Worm (Caenorhabditis elegans): ENCODE data around the gene F52C6.4.

F52C6.4 gene

ce11 chrII:1922665-1923187 is at the start of gene F52C6.4, which contains the start of gene bath-2:
F52C6.4 (plus strand) TSS chrII:1923137.
bath-2 (minus strand) TSS chrII:1922765.
- TF ChIP-seq hmg-4 (GFP tag; optimal IDR thresholded peaks at IDR 0.05) (no peak), tbx-11 (GFP tag; IDR thresholded peaks at IDR 0.05) (no peak), pes-1 (GFP tag; IDR thresholded peaks at IDR 0.05) (no peak), flt-1 (GFP tag; IDR thresholded peaks at IDR 0.05) (no peak), hmbx-1 (tag; optimal IDR thresholded peaks at IDR 0.05) (no peak), ama-1 (optimal IDR thresholded peaks at IDR 0.05) (no peak), ets-7 (tag; optimal IDR thresholded peaks at IDR 0.05) (no peak), tra-4 (tag; optimal IDR thresholded peaks at IDR 0.05) (no peak), sea-1 (GFP tag; conservative IDR thresholded peaks at IDR 0.05) (no peak), hnd-1 (tag; optimal IDR thresholded peaks at IDR 0.05) (no peak), F13C5.2 (tag; optimal IDR thresholded peaks at IDR 0.05) (no peak)

ce11 chrII:1875658-1876057 is 47.3 kb upstream of the F52C6.4 start, which contains the start of gene math-13:
math-13 (plus strand) TSS chrII:1875958.
- no peak for TF ChIP-seq hnd-1 (tag; optimal IDR thresholded peaks at IDR 0.05)
- TF ChIP-seq flt-1 (GFP tag; IDR thresholded peaks at IDR 0.05), result no peak
- TF ChIP-seq B0310.2 (tag; optimal IDR thresholded peaks at IDR 0.05), result no peak
- no peak for TF ChIP-seq ceh-13 (GFP tag; optimal IDR thresholded peaks at IDR 0.05)
- no peak for TF ChIP-seq sea-1 (GFP tag; conservative IDR thresholded peaks at IDR 0.05)
- no peak for TF ChIP-seq aly-1 (tag; optimal IDR thresholded peaks at IDR 0.05)
- TF ChIP-seq F13C5.2 (tag; optimal IDR thresholded peaks at IDR 0.05), result no peak
- TF ChIP-seq scrt-1 (GFP tag; IDR thresholded peaks at IDR 0.05), result no peak
- no peak for TF ChIP-seq hmg-4 (GFP tag; optimal IDR thresholded peaks at IDR 0.05)
- TF ChIP-seq ceh-36 (tag; optimal IDR thresholded peaks at IDR 0.05), result no peak
- TF ChIP-seq ets-7 (tag; optimal IDR thresholded peaks at IDR 0.05), result no peak
- TF ChIP-seq tra-4 (tag; optimal IDR thresholded peaks at IDR 0.05), result no peak
- no peak for TF ChIP-seq ama-1 (optimal IDR thresholded peaks at IDR 0.05)
- no peak for TF ChIP-seq pes-1 (GFP tag; IDR thresholded peaks at IDR 0.05)
- no peak for TF ChIP-seq hmbx-1 (tag; optimal IDR thresholded peaks at IDR 0.05)
- TF ChIP-seq tbx-37 (GFP tag; conservative IDR thresholded peaks at IDR 0.05), result no peak
- no peak for TF ChIP-seq tbx-11 (GFP tag; IDR thresholded peaks at IDR 0.05)

ce11 chrII:1878663-1879062 is 44.3 kb upstream of the F52C6.4 start, which contains the start of gene math-16:
math-16 (minus strand) TSS chrII:1878763.
- TF ChIP-seq pes-1 (GFP tag; IDR thresholded peaks at IDR 0.05) (no peak), B0310.2 (tag; optimal IDR thresholded peaks at IDR 0.05) (no peak), ceh-13 (GFP tag; optimal IDR thresholded peaks at IDR 0.05) (no peak), hmg-4 (GFP tag; optimal IDR thresholded peaks at IDR 0.05) (no peak), sea-1 (GFP tag; conservative IDR thresholded peaks at IDR 0.05) (no peak), aly-1 (tag; optimal IDR thresholded peaks at IDR 0.05) (no peak), hmbx-1 (tag; optimal IDR thresholded peaks at IDR 0.05) (no peak), F13C5.2 (tag; optimal IDR thresholded peaks at IDR 0.05) (no peak), ets-7 (tag; optimal IDR thresholded peaks at IDR 0.05) (no peak), flt-1 (GFP tag; IDR thresholded peaks at IDR 0.05) (no peak), tbx-37 (GFP tag; conservative IDR thresholded peaks at IDR 0.05) (no peak), scrt-1 (GFP tag; IDR thresholded peaks at IDR 0.05) (no peak), tra-4 (tag; optimal IDR thresholded peaks at IDR 0.05) (no peak), ama-1 (optimal IDR thresholded peaks at IDR 0.05) (no peak), ceh-36 (tag; optimal IDR thresholded peaks at IDR 0.05) (no peak)

ce11 chrII:1882705-1883104 is 40.2 kb upstream of the F52C6.4 start, which contains the start of gene math-5:
math-5 (minus strand) TSS chrII:1882805.
- no peak for TF ChIP-seq ceh-13 (GFP tag; optimal IDR thresholded peaks at IDR 0.05)
- no peak for TF ChIP-seq hmbx-1 (tag; optimal IDR thresholded peaks at IDR 0.05)
- TF ChIP-seq hmg-4 (GFP tag; optimal IDR thresholded peaks at IDR 0.05), result no peak

- TF ChIP-seq ceh-13 (GFP tag; optimal IDR thresholded peaks at IDR 0.05) (no peak), pes-1 (GFP tag; IDR thresholded peaks at IDR 0.05) (no peak)
Observed at ce11 chrII:1884635-1885034, 38.3 kb upstream of the F52C6.4 start, which contains the start of gene math-6. math-6 (minus strand) TSS chrII:1884735.

ce11 chrII:1886379-1886778 is 36.6 kb upstream of the F52C6.4 start, which contains the start of gene math-7:
math-7 (minus strand) TSS chrII:1886479.
- TF ChIP-seq pes-1 (GFP tag; IDR thresholded peaks at IDR 0.05) (no peak), hmg-4 (GFP tag; optimal IDR thresholded peaks at IDR 0.05) (no peak), hmbx-1 (tag; optimal IDR thresholded peaks at IDR 0.05) (no peak)

ce11 chrII:1889071-1889470 is 33.9 kb upstream of the F52C6.4 start, which contains the start of gene math-8:
math-8 (minus strand) TSS chrII:1889171.
- no peak for TF ChIP-seq hnd-1 (tag; optimal IDR thresholded peaks at IDR 0.05)
- no peak for TF ChIP-seq ama-1 (optimal IDR thresholded peaks at IDR 0.05)
- no peak for TF ChIP-seq flt-1 (GFP tag; IDR thresholded peaks at IDR 0.05)
- no peak for TF ChIP-seq ceh-13 (GFP tag; optimal IDR thresholded peaks at IDR 0.05)
- no peak for TF ChIP-seq F13C5.2 (tag; optimal IDR thresholded peaks at IDR 0.05)
- no peak for TF ChIP-seq tbx-11 (GFP tag; IDR thresholded peaks at IDR 0.05)
- TF ChIP-seq hmg-4 (GFP tag; optimal IDR thresholded peaks at IDR 0.05), result no peak
- TF ChIP-seq ceh-36 (tag; optimal IDR thresholded peaks at IDR 0.05), result no peak
- TF ChIP-seq hmbx-1 (tag; optimal IDR thresholded peaks at IDR 0.05), result no peak
- TF ChIP-seq sea-1 (GFP tag; conservative IDR thresholded peaks at IDR 0.05), result no peak
- no peak for TF ChIP-seq pes-1 (GFP tag; IDR thresholded peaks at IDR 0.05)
- no peak for TF ChIP-seq ets-7 (tag; optimal IDR thresholded peaks at IDR 0.05)
- no peak for TF ChIP-seq aly-1 (tag; optimal IDR thresholded peaks at IDR 0.05)
- no peak for TF ChIP-seq tra-4 (tag; optimal IDR thresholded peaks at IDR 0.05)
- no peak for TF ChIP-seq B0310.2 (tag; optimal IDR thresholded peaks at IDR 0.05)
- TF ChIP-seq tbx-37 (GFP tag; conservative IDR thresholded peaks at IDR 0.05), result no peak
- no peak for TF ChIP-seq scrt-1 (GFP tag; IDR thresholded peaks at IDR 0.05)

- no peak for TF ChIP-seq ceh-13 (GFP tag; optimal IDR thresholded peaks at IDR 0.05)
- TF ChIP-seq tbx-37 (GFP tag; conservative IDR thresholded peaks at IDR 0.05), result no peak
- TF ChIP-seq ama-1 (optimal IDR thresholded peaks at IDR 0.05), result no peak
- no peak for TF ChIP-seq F13C5.2 (tag; optimal IDR thresholded peaks at IDR 0.05)
- no peak for TF ChIP-seq sea-1 (GFP tag; conservative IDR thresholded peaks at IDR 0.05)
- TF ChIP-seq tra-4 (tag; optimal IDR thresholded peaks at IDR 0.05), result no peak
- no peak for TF ChIP-seq flt-1 (GFP tag; IDR thresholded peaks at IDR 0.05)
- no peak for TF ChIP-seq aly-1 (tag; optimal IDR thresholded peaks at IDR 0.05)
- TF ChIP-seq pes-1 (GFP tag; IDR thresholded peaks at IDR 0.05), result no peak
- no peak for TF ChIP-seq B0310.2 (tag; optimal IDR thresholded peaks at IDR 0.05)
- no peak for TF ChIP-seq ets-7 (tag; optimal IDR thresholded peaks at IDR 0.05)
- no peak for TF ChIP-seq hnd-1 (tag; optimal IDR thresholded peaks at IDR 0.05)
- TF ChIP-seq hmg-4 (GFP tag; optimal IDR thresholded peaks at IDR 0.05), result no peak
- no peak for TF ChIP-seq hmbx-1 (tag; optimal IDR thresholded peaks at IDR 0.05)
- TF ChIP-seq ceh-36 (tag; optimal IDR thresholded peaks at IDR 0.05), result no peak
- no peak for TF ChIP-seq scrt-1 (GFP tag; IDR thresholded peaks at IDR 0.05)
Observed at ce11 chrII:1890682-1891081, 32.3 kb upstream of the F52C6.4 start, which contains the start of gene math-9. math-9 (minus strand) TSS chrII:1890782.
